Fruit fly (Drosophila melanogaster): ENCODE data around the gene Scgbeta.

Scgbeta gene

DNA sequence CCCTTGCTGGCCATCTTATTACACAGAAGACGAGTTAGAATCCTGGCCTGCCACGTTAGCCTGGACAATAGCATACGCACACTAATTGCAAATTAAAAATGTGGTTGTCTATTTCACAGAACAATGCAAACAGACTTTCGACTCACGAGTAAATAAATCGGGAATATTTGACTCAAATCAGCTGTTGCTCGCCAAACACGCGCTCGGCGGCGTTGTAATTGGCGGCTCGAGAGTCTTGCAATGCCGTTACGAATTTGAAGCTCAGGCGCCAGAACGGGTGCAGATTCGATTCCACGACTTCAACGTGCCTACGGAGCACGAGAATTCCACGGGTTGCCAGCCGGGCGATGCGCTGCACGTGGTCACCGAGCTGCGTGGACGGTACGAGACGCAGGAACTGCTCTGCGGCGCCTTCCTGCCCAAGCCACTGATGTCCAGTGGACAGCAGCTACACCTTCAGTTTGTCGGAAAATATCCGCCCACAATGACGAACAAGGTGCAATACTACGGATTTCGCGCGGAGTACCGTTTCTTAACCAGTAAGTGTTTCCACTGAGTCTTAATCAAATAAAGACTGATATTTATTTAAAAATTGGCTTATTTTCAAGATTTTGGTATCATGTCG is 20.4 kb downstream of the Scgbeta start, which contains the start of gene DNAlig3:
Gene DNAlig3 (minus strand): TSS at position 168 of the 625 bp plus-strand sequence.
- TF ChIP-seq pan (optimal IDR thresholded peaks at IDR 0.05) (no peak), EcR (GFP tag; optimal IDR thresholded peaks at IDR 0.05) (no peak), CG8478 (optimal IDR thresholded peaks at IDR 0.05) (no peak), Dll (optimal IDR thresholded peaks at IDR 0.05) (no peak), usp (GFP tag; optimal IDR thresholded peaks at IDR 0.05) (no peak), psq (optimal IDR thresholded peaks at IDR 0.05) (no peak)

DNA sequence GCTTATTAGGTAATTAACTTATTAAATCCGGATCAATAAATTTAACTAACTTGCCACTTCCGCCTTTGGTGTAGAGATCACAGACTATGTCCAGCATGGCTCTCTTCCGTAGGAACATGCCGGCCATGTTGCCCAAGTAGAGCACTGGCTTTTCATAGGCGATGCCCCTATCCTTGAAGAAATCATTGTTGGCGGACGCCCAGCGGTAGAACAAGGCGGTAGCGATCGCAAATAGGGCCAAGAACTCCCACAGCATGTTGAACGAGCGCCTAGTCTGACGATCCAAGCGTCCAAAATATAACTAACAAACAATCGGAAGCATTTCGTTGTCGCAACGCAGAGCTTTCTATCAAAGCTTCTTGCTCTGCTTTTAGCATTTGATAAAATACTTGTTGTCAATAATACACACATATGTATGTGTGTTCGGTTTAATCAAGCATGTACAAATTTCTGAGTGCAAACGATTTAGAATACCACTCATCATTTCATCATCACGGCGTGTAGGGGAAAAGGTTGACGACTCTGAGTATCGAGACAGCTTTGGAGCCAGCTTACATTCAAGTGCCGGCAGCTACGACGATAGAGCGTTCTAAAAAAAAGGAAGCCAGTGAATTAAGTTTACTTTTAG is 23.5 kb downstream of the Scgbeta start, which contains the start of gene Cyp9f3:
Gene Cyp9f3 (minus strand): TSS at position 310 of the 628 bp plus-strand sequence.
- no peak for TF ChIP-seq Dll (optimal IDR thresholded peaks at IDR 0.05)
- TF ChIP-seq CG8478 (optimal IDR thresholded peaks at IDR 0.05): no peak

dm6 chr3R:12398054-12398453 is 24.2 kb downstream of the Scgbeta start:
- TF ChIP-seq CG8478 (optimal IDR thresholded peaks at IDR 0.05): no peak
- TF ChIP-seq usp (GFP tag; optimal IDR thresholded peaks at IDR 0.05): no peak
- no peak for TF ChIP-seq EcR (GFP tag; optimal IDR thresholded peaks at IDR 0.05)
- TF ChIP-seq psq (optimal IDR thresholded peaks at IDR 0.05): no peak
- no peak for TF ChIP-seq Dll (optimal IDR thresholded peaks at IDR 0.05)
- no peak for TF ChIP-seq pan (optimal IDR thresholded peaks at IDR 0.05)

DNA sequence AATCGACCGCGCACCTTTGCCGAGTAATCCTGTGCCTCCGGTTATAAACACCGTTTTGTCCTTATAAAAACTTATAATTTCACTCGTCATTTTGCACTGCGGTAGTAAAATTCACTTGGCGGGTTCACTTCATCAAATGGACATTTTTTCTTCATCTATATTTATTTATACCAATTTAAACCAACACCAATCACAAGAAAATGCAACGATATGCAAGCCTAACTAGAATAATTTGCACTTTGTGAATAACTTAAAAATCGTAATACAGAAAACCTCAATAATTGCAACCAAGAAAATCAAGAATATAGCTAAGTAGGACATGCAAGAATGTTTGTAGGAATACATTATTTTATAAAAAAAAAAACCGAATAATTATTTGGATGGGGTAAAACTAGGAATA is 26.3 kb downstream of the Scgbeta start, which contains the start of the genes CG10096 and CG10097:
Gene CG10096 (minus strand): TSS at position 101 of the 400 bp plus-strand sequence.
Gene CG10097 (minus strand): TSS at position 101 of the 400 bp plus-strand sequence.
- TF ChIP-seq Dll (optimal IDR thresholded peaks at IDR 0.05) (no peak), EcR (GFP tag; optimal IDR thresholded peaks at IDR 0.05) (no peak), CG8478 (optimal IDR thresholded peaks at IDR 0.05) (no peak), psq (optimal IDR thresholded peaks at IDR 0.05) (no peak), usp (GFP tag; optimal IDR thresholded peaks at IDR 0.05) (no peak), pan (optimal IDR thresholded peaks at IDR 0.05) (no peak)

DNA sequence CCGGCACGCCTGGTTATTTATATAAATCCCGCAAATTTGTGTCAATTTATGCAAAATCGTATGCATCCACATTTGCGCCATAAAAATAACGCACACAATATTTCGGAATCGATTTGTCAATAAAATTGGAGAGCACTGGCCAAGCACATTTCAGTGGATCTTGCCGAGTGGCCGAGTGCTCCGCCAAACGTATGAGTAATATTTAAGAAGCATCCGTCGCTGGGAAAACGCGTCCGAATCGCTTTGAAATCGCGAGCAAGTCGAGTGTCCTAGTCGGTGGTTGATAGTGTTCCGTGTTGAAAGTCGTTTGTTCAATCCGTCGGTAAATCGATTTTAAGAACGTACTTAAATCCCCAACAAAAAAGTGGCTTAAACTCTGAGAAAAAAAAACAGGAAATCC is 35.3 kb downstream of the Scgbeta start, which contains the start of gene CG33098:
Gene CG33098 (plus strand): TSS at position 224 of the 400 bp plus-strand sequence.
- TF ChIP-seq EcR (GFP tag; optimal IDR thresholded peaks at IDR 0.05): no peak
- no peak for TF ChIP-seq CG8478 (optimal IDR thresholded peaks at IDR 0.05)
- no peak for TF ChIP-seq pan (optimal IDR thresholded peaks at IDR 0.05)
- TF ChIP-seq usp (GFP tag; optimal IDR thresholded peaks at IDR 0.05): no peak
- no peak for TF ChIP-seq Dll (optimal IDR thresholded peaks at IDR 0.05)
- no peak for TF ChIP-seq psq (optimal IDR thresholded peaks at IDR 0.05)

dm6 chr3R:12385949-12386348 is 36.3 kb downstream of the Scgbeta start, which contains the start of gene Sol1:
TSS of gene Sol1 (plus strand) at chr3R:12386249.
- TF ChIP-seq Dll (optimal IDR thresholded peaks at IDR 0.05) (no peak), pan (optimal IDR thresholded peaks at IDR 0.05) (no peak), EcR (GFP tag; optimal IDR thresholded peaks at IDR 0.05) (no peak), psq (optimal IDR thresholded peaks at IDR 0.05) (no peak), CG8478 (optimal IDR thresholded peaks at IDR 0.05) (no peak), usp (GFP tag; optimal IDR thresholded peaks at IDR 0.05) (no peak)

DNA sequence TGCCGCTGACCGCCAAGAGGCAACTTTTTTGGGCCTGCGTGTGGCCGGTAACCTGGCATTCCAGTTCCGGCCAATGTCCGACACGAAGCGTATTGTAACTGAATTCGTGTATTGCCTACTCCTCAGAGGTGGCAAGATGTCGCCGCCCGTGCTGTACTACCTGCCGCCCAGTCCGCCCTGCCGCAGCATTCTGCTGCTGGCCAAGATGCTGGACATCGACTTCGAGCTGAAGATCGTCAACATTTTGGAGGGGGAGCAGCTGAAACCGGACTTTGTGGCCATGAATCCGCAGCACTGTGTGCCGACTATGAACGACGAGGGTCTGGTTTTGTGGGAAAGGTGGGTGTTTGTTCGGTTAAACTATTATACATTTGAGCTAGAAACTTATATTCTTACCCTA is 38.0 kb downstream of the Scgbeta start:
- no peak for TF ChIP-seq Dll (optimal IDR thresholded peaks at IDR 0.05)
- no peak for TF ChIP-seq pan (optimal IDR thresholded peaks at IDR 0.05)
- TF ChIP-seq CG8478 (optimal IDR thresholded peaks at IDR 0.05): no peak
- TF ChIP-seq usp (GFP tag; optimal IDR thresholded peaks at IDR 0.05): no peak
- no peak for TF ChIP-seq psq (optimal IDR thresholded peaks at IDR 0.05)
- TF ChIP-seq EcR (GFP tag; optimal IDR thresholded peaks at IDR 0.05): no peak

DNA sequence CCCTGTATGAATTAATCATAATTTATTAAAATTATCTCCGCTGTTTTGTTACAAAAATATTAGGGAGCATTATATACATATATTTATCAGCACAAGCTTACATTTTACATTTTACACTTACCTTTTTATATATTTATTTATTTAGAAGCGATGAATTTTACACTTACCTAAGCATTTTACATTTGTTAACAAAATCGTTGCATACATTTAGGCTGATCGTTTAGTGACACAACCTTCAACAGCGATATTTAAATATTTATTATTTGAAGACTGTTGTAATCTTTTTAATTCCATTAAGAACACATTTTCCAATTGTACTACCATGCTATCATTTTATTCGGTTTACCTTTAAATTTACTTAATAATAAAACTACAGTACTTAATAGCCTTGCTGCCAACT is 38.4 kb downstream of the Scgbeta start:
- no peak for TF ChIP-seq psq (optimal IDR thresholded peaks at IDR 0.05)
- TF ChIP-seq usp (GFP tag; optimal IDR thresholded peaks at IDR 0.05): no peak
- no peak for TF ChIP-seq pan (optimal IDR thresholded peaks at IDR 0.05)
- no peak for TF ChIP-seq CG8478 (optimal IDR thresholded peaks at IDR 0.05)
- no peak for TF ChIP-seq Dll (optimal IDR thresholded peaks at IDR 0.05)
- TF ChIP-seq EcR (GFP tag; optimal IDR thresholded peaks at IDR 0.05): no peak

- TF ChIP-seq Dll (optimal IDR thresholded peaks at IDR 0.05) (no peak), EcR (GFP tag; optimal IDR thresholded peaks at IDR 0.05) (no peak)
Measured at dm6 chr3R:12383036-12383435, 39.2 kb downstream of the Scgbeta start, which contains the start of gene GstD11. TSS of gene GstD11 (plus strand) at chr3R:12383336.

dm6 chr3R:12382563-12382962 is 39.7 kb downstream of the Scgbeta start, which contains the start of gene CG10035:
TSS of gene CG10035 (minus strand) at chr3R:12382691.
- TF ChIP-seq CG8478 (optimal IDR thresholded peaks at IDR 0.05) (no peak), usp (GFP tag; optimal IDR thresholded peaks at IDR 0.05) (no peak), pan (optimal IDR thresholded peaks at IDR 0.05) (no peak), Dll (optimal IDR thresholded peaks at IDR 0.05) (no peak), psq (optimal IDR thresholded peaks at IDR 0.05) (no peak), EcR (GFP tag; optimal IDR thresholded peaks at IDR 0.05) (no peak)

dm6 chr3R:12381130-12381700 is 41.0 kb downstream of the Scgbeta start:
- TF ChIP-seq usp (GFP tag; optimal IDR thresholded peaks at IDR 0.05) (no peak), CG8478 (optimal IDR thresholded peaks at IDR 0.05) (no peak), psq (optimal IDR thresholded peaks at IDR 0.05) (no peak), pan (optimal IDR thresholded peaks at IDR 0.05) (no peak), EcR (GFP tag; optimal IDR thresholded peaks at IDR 0.05) (peak in 1 of 2 experiments; percentile 95), Dll (optimal IDR thresholded peaks at IDR 0.05) (no peak)

- TF ChIP-seq EcR (GFP tag; optimal IDR thresholded peaks at IDR 0.05) (no peak), usp (GFP tag; optimal IDR thresholded peaks at IDR 0.05) (no peak), psq (optimal IDR thresholded peaks at IDR 0.05) (no peak), Dll (optimal IDR thresholded peaks at IDR 0.05) (no peak), CG8478 (optimal IDR thresholded peaks at IDR 0.05) (no peak), pan (optimal IDR thresholded peaks at IDR 0.05) (no peak)
Measured at dm6 chr3R:12379708-12380107, 42.5 kb downstream of the Scgbeta start, which contains the start of gene GstD8. TSS of gene GstD8 (plus strand) at chr3R:12380008.
